Worm (Caenorhabditis elegans): ENCODE results near the gene Y25C1A.13.

The Y25C1A.13 gene

DNA sequence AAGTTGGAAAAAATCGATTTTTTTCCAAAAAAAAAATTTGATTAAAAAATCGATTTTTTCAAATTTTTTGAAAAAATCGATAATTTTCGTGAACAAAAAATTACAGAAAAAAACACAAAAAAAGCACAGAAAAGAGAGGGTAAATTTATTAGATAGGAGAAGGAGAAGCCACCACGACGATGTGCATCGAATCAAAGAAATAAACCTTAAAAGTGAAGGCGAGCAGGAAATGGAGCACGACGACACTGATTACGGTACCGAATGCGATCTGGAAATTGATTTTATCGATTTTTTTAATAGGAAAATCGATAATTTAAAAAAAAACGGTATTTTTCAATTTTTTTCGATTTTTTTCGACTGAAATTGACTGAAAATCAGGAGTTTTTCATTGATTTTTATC lies 46.0 kb downstream of the Y25C1A.13 start:
- TF ChIP-seq skn-1 (tag; optimal IDR thresholded peaks at IDR 0.05) (no peak), lin-13 (GFP tag; optimal IDR thresholded peaks at IDR 0.05) (no peak), unc-62 (GFP tag; optimal IDR thresholded peaks at IDR 0.05) (no peak)

DNA sequence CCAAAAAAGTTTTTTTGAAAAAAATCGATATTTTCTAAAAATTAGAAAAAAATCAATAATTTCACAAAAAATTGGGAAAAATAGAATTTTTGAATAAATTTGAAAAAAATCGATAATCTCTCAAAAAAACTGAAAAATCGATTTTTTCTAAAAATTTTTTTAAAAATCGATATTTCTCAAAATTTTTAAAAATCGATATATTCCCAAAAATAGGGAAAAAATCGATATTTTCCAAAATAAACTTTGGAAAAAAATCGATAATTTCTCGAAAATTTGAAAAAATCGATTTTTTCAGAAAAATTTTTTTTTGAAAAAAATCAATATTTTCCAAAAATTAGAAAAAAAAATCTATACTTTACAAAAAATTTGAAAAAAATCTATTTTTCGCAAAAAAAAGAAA lies 46.4 kb downstream of the Y25C1A.13 start:
- TF ChIP-seq F13H6.1 (tag; optimal IDR thresholded peaks at IDR 0.05): no peak
- no peak for TF ChIP-seq aly-2 (tag; optimal IDR thresholded peaks at IDR 0.05)
- TF ChIP-seq skn-1 (tag; optimal IDR thresholded peaks at IDR 0.05): no peak
- no peak for TF ChIP-seq ztf-4 (tag; optimal IDR thresholded peaks at IDR 0.05)
- no peak for TF ChIP-seq blmp-1 (tag; optimal IDR thresholded peaks at IDR 0.05; ENCODE audit: insufficient read depth)
- TF ChIP-seq fos-1 (tag; optimal IDR thresholded peaks at IDR 0.05): no peak
- no peak for TF ChIP-seq nhr-11 (tag; optimal IDR thresholded peaks at IDR 0.05)
- no peak for TF ChIP-seq ceh-82 (tag; optimal IDR thresholded peaks at IDR 0.05)
- no peak for TF ChIP-seq R02D3.7 (tag; optimal IDR thresholded peaks at IDR 0.05)
- TF ChIP-seq lin-13 (GFP tag; optimal IDR thresholded peaks at IDR 0.05): no peak
- TF ChIP-seq unc-55 (GFP tag; optimal IDR thresholded peaks at IDR 0.05): no peak
- TF ChIP-seq zag-1 (tag; optimal IDR thresholded peaks at IDR 0.05): no peak
- no peak for TF ChIP-seq ZK546.5 (tag; optimal IDR thresholded peaks at IDR 0.05)
- TF ChIP-seq egl-27 (tag; optimal IDR thresholded peaks at IDR 0.05): no peak
- no peak for TF ChIP-seq nhr-21 (tag; optimal IDR thresholded peaks at IDR 0.05)

DNA sequence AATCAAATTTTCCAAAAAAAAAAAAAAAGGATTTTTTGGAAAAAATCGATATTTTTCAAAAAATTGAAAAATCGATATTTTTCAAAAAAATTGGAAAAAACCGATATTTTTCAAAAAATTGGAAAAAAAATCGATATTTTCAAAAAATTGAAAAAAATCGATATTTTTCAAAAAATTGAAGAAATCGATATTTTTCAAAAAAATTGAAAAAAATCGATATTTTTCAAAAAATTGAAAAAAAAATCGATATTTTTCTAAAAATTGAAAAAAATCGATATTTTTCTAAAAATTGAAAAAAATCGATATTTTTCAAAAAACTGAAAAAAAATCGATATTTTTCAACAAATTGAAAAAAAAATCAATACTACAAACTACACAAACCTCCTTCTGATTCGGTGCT lies 47.1 kb downstream of the Y25C1A.13 start:
- TF ChIP-seq ztf-1 (GFP tag; conservative IDR thresholded peaks at IDR 0.05) (no peak), sma-9 (GFP tag; optimal IDR thresholded peaks at IDR 0.05) (no peak), sma-9 (tag; optimal IDR thresholded peaks at IDR 0.05) (no peak), unc-62 (GFP tag; optimal IDR thresholded peaks at IDR 0.05) (no peak), lsy-2 (tag; optimal IDR thresholded peaks at IDR 0.05) (no peak), nhr-12 (tag; optimal IDR thresholded peaks at IDR 0.05) (no peak), nhr-129 (tag; optimal IDR thresholded peaks at IDR 0.05) (no peak), crh-2 (tag; optimal IDR thresholded peaks at IDR 0.05) (no peak), mab-5 (tag; optimal IDR thresholded peaks at IDR 0.05) (no peak), R02D3.7 (tag; optimal IDR thresholded peaks at IDR 0.05) (no peak), egl-27 (tag; optimal IDR thresholded peaks at IDR 0.05) (no peak), zag-1 (tag; optimal IDR thresholded peaks at IDR 0.05) (no peak), ztf-11 (tag; optimal IDR thresholded peaks at IDR 0.05) (no peak), ZK546.5 (tag; optimal IDR thresholded peaks at IDR 0.05) (no peak), ceh-16 (tag; optimal IDR thresholded peaks at IDR 0.05) (no peak), skn-1 (tag; optimal IDR thresholded peaks at IDR 0.05) (no peak), elt-3 (tag; optimal IDR thresholded peaks at IDR 0.05) (no peak), sem-4 (tag; optimal IDR thresholded peaks at IDR 0.05) (no peak)

DNA sequence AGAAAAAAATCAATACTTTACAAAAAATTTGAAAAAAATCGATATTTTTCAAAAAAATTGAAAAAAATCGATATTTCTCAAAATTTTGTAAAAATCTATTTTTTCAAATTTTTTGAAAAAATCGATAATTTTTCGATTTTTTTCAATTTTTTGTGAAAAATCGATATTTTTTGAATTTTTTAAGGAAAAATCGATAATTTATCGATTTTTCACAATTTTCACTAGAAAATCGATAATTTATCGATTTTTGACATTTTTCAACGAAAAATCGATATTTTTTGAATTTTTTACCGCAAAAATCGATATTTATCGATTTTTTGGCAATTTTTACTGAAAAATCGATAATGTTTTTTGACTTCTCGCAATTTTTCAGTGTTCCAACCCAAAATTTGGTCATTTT lies 47.7 kb downstream of the Y25C1A.13 start:
- TF ChIP-seq fos-1 (tag; optimal IDR thresholded peaks at IDR 0.05) (no peak), nhr-6 (tag; optimal IDR thresholded peaks at IDR 0.05) (no peak), peb-1 (tag; optimal IDR thresholded peaks at IDR 0.05) (no peak), nhr-129 (tag; optimal IDR thresholded peaks at IDR 0.05) (no peak)

DNA sequence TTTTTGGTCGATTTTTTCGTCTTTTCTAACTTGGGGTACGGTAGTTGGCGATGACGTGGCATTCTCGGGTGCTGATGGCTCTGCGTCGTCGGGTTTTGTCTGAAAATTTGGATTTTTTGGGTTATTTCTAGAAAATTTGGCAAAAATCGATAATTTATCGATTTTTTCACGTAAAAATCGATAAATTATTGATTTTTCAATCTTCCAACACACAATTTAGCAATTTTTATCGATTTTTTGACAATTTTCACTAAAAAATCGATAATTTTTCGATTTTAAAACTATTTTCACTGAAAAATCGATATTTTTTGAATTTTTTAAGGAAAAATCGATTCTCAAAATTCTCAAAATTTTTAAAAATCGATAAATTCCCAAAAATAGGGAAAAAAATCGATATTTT lies 48.2 kb downstream of the Y25C1A.13 start:
- TF ChIP-seq ztf-4 (tag; optimal IDR thresholded peaks at IDR 0.05) (no peak), unc-39 (tag; optimal IDR thresholded peaks at IDR 0.05) (no peak), snpc-4 (tag; optimal IDR thresholded peaks at IDR 0.05) (no peak), dmd-4 (tag; optimal IDR thresholded peaks at IDR 0.05) (no peak), F13H6.1 (tag; optimal IDR thresholded peaks at IDR 0.05) (no peak), aly-2 (tag; optimal IDR thresholded peaks at IDR 0.05) (no peak), peb-1 (tag; optimal IDR thresholded peaks at IDR 0.05) (no peak), nhr-129 (tag; optimal IDR thresholded peaks at IDR 0.05) (no peak), elt-3 (tag; optimal IDR thresholded peaks at IDR 0.05) (no peak), nhr-10 (tag; optimal IDR thresholded peaks at IDR 0.05) (no peak)

DNA sequence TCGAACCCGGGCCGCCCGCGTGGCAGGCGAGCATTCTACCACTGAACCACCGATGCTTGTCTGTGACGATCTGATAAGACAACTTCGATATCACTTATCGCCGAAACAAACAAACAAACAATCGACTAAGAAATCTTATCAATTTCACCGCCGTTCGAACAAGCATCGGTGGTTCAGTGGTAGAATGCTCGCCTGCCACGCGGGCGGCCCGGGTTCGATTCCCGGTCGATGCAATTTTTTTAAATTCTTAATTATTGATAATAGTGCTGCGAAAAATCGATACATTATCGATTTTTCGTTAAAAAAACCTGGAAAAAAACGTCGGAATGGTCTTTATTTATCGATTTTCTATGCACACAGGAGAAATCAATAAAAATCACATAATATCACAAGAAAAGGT lies 48.8 kb downstream of the Y25C1A.13 start:
- peak; percentile 45 for TF ChIP-seq sma-3 (GFP tag; optimal IDR thresholded peaks at IDR 0.05)
- TF ChIP-seq fos-1 (tag; optimal IDR thresholded peaks at IDR 0.05): peak; percentile 8
- no peak for TF ChIP-seq elt-3 (tag; optimal IDR thresholded peaks at IDR 0.05)
- peak; percentile 71 for TF ChIP-seq crh-2 (tag; optimal IDR thresholded peaks at IDR 0.05)
- TF ChIP-seq blmp-1 (tag; optimal IDR thresholded peaks at IDR 0.05; ENCODE audit: insufficient read depth): no peak
- peak in 1 of 2 experiments; percentile 42 for TF ChIP-seq lsy-2 (tag; optimal IDR thresholded peaks at IDR 0.05)
- peak; percentile 3 for TF ChIP-seq gmeb-1 (tag; optimal IDR thresholded peaks at IDR 0.05)

Measured in whole organism, L2 larva.